Worm (Caenorhabditis elegans) whole organism, L4 larva: ENCODE measurements around the gene old-2.

Source experiments
- F10B5.3 ChIP-seq: sonication (generic microtip); optimal IDR thresholded peaks from 2 replicates; lab custom pipeline; 2016; ENCODE audit warnings: mild to moderate bottlenecking, missing genetic modification characterization, missing compliant biosample characterization
- F26F4.8 ChIP-seq: fragments of 200-800 bp; sonication (Bioruptor generic); conservative IDR thresholded peaks from 2 replicates; pipeline ENCODE4 v1.3.6; 2022; ENCODE audit warnings: missing genetic modification characterization, missing compliant biosample characterization
- F37D6.2 ChIP-seq: sonication (generic microtip); optimal IDR thresholded peaks from 2 replicates; lab custom pipeline; 2016; ENCODE audit warnings: mild to moderate bottlenecking, missing genetic modification characterization, missing compliant biosample characterization
- F44E2.7 ChIP-seq: fragments of 200-800 bp; sonication (Bioruptor generic); IDR thresholded peaks from 2 replicates; pipeline ENCODE4 v2.1.2; 2022; ENCODE audit warnings: missing genetic modification characterization, missing compliant biosample characterization
- F49E8.2 ChIP-seq: sonication (generic microtip); optimal IDR thresholded peaks from 2 replicates; lab custom pipeline; 2016; ENCODE audit warnings: missing compliant biosample characterization, mild to moderate bottlenecking, missing genetic modification characterization, borderline replicate concordance
- T26A8.4 ChIP-seq: fragments of 200-800 bp; sonication (Bioruptor generic); IDR thresholded peaks from 2 replicates; pipeline ENCODE4 v1.3.6; 2022; ENCODE audit warnings: missing genetic modification characterization, missing compliant biosample characterization
- Y105C5A.15 ChIP-seq: fragments of 200-800 bp; sonication (Bioruptor generic); IDR thresholded peaks from 2 replicates; pipeline ENCODE4 v1.3.6; 2022; ENCODE audit warnings: missing genetic modification characterization, missing compliant biosample characterization
- Y48G9A.11 ChIP-seq: fragments of 200-800 bp; sonication (Bioruptor generic); IDR thresholded peaks from 2 replicates; pipeline ENCODE4 v1.3.6; 2022; ENCODE audit warnings: missing genetic modification reagents, missing genetic modification characterization, missing compliant biosample characterization
- Y75B8A.6 ChIP-seq: fragments of 200-800 bp; sonication (Bioruptor generic); IDR thresholded peaks from 2 replicates; pipeline ENCODE4 v1.3.6; 2022; ENCODE audit warnings: missing genetic modification reagents, missing genetic modification characterization, missing compliant biosample characterization
- ZK337.2 ChIP-seq: fragments of 200-800 bp; sonication (Bioruptor generic); IDR thresholded peaks from 2 replicates; pipeline ENCODE4 v1.3.6; 2022; ENCODE audit warnings: missing genetic modification reagents, missing genetic modification characterization, missing compliant biosample characterization
- aha-1 ChIP-seq: fragments of 150-350 bp; peaks from one replicate; lab custom pipeline; 2014; ENCODE audit warnings: missing biosample characterization, missing genetic modification characterization
- ctbp-1 ChIP-seq: fragments of 200-800 bp; sonication (Bioruptor generic); IDR thresholded peaks from 2 replicates; pipeline ENCODE4 v1.3.6; 2022; ENCODE audit warnings: missing genetic modification reagents, missing genetic modification characterization, missing compliant biosample characterization
- daf-8 ChIP-seq: fragments of 200-800 bp; sonication (Bioruptor generic); IDR thresholded peaks from 2 replicates; pipeline ENCODE4 v1.3.6; 2022; ENCODE audit warnings: missing genetic modification characterization, missing compliant biosample characterization
- dpl-1 ChIP-seq: fragments of 150-350 bp; optimal IDR thresholded peaks from 2 replicates; lab custom pipeline; 2014; ENCODE audit warnings: missing biosample characterization, missing genetic modification reagents, missing genetic modification characterization
- duxl-1 ChIP-seq: sonication (generic microtip); optimal IDR thresholded peaks from 2 replicates; lab custom pipeline; 2016; ENCODE audit warnings: mild to moderate bottlenecking, missing genetic modification characterization, moderate library complexity, missing compliant biosample characterization; ENCODE audit not compliant: poor library complexity
- egl-43 ChIP-seq: fragments of 200-800 bp; sonication (Bioruptor generic); IDR thresholded peaks from 2 replicates; pipeline ENCODE4 v1.3.6; 2022; ENCODE audit warnings: missing genetic modification reagents, missing genetic modification characterization, missing compliant biosample characterization
- hlh-30 ChIP-seq: sonication (generic microtip); optimal IDR thresholded peaks from 2 replicates; lab custom pipeline; 2017; ENCODE audit warnings: antibody characterized with exemption, mild to moderate bottlenecking, missing genetic modification characterization, missing compliant biosample characterization; ENCODE audit not compliant: insufficient read depth
- lim-7 ChIP-seq: fragments of 200-800 bp; sonication (Bioruptor generic); IDR thresholded peaks from 2 replicates; pipeline ENCODE4 v1.3.6; 2022; ENCODE audit warnings: missing genetic modification characterization, missing compliant biosample characterization
- lsy-2 ChIP-seq, 2 experiments: fragments of 150-350 bp in 1 of 2; sonication (generic microtip) in 1 of 2; optimal IDR thresholded peaks; 2 replicates each; lab custom pipeline; 2014 to 2017; ENCODE audit warnings: missing biosample characterization in 2 of 2, missing genetic modification characterization in 2 of 2
- mdl-1 ChIP-seq, 2 experiments: fragments of 150-350 bp in 1 of 2; sonication (generic microtip) in 1 of 2; optimal IDR thresholded peaks; 2 replicates each; lab custom pipeline; 2014 to 2017; ENCODE audit warnings: missing biosample characterization in 2 of 2, missing genetic modification characterization in 2 of 2
- mes-2 ChIP-seq: sonication (generic microtip); optimal IDR thresholded peaks from 2 replicates; lab custom pipeline; 2016; ENCODE audit warnings: missing genotype, mild to moderate bottlenecking, missing genetic modification characterization, missing compliant biosample characterization; ENCODE audit not compliant: poor library complexity, severe bottlenecking
- mxl-3 ChIP-seq: fragments of 200-800 bp; sonication (Bioruptor generic); optimal IDR thresholded peaks from 2 replicates; lab custom pipeline; 2018; ENCODE audit warnings: mild to moderate bottlenecking, missing genetic modification characterization, missing compliant biosample characterization
- nhr-102 ChIP-seq: sonication (generic microtip); optimal IDR thresholded peaks from 2 replicates; lab custom pipeline; 2016; ENCODE audit warnings: mild to moderate bottlenecking, missing genetic modification characterization, moderate library complexity, missing compliant biosample characterization
- nhr-11 ChIP-seq: fragments of 150-350 bp; optimal IDR thresholded peaks from 2 replicates; lab custom pipeline; 2014; ENCODE audit warnings: missing biosample characterization, missing genetic modification characterization
- nhr-25 ChIP-seq: sonication (generic microtip); optimal IDR thresholded peaks from 2 replicates; lab custom pipeline; 2017; ENCODE audit warnings: missing genetic modification characterization, mild to moderate bottlenecking, missing compliant biosample characterization, antibody characterized with exemption, moderate library complexity, borderline replicate concordance; ENCODE audit not compliant: insufficient read depth
- nhr-28 ChIP-seq: fragments of 150-350 bp; optimal IDR thresholded peaks from 2 replicates; lab custom pipeline; 2014; ENCODE audit warnings: missing biosample characterization, missing genetic modification characterization
- nhr-48 ChIP-seq: sonication (generic microtip); optimal IDR thresholded peaks from 2 replicates; lab custom pipeline; 2016; ENCODE audit warnings: mild to moderate bottlenecking, missing genetic modification characterization, missing compliant biosample characterization
- saeg-2 ChIP-seq: fragments of 200-800 bp; sonication (Bioruptor generic); IDR thresholded peaks from 2 replicates; pipeline ENCODE4 v1.3.6; 2022; ENCODE audit warnings: missing genetic modification reagents, missing genetic modification characterization, missing compliant biosample characterization
- spr-3 ChIP-seq: fragments of 200-800 bp; sonication (Bioruptor generic); optimal IDR thresholded peaks from 2 replicates; lab custom pipeline; 2018; ENCODE audit warnings: mild to moderate bottlenecking, missing genetic modification characterization, missing compliant biosample characterization
- tag-97 ChIP-seq: fragments of 200-800 bp; sonication (Bioruptor generic); IDR thresholded peaks from 2 replicates; pipeline ENCODE4 v1.3.6; 2022; ENCODE audit warnings: missing genetic modification characterization, missing compliant biosample characterization
- tra-1 ChIP-seq: fragments of 200-800 bp; sonication (Bioruptor generic); IDR thresholded peaks from 2 replicates; pipeline ENCODE4 v1.3.6; 2022; ENCODE audit warnings: missing genetic modification reagents, missing genetic modification characterization, missing compliant biosample characterization
- unc-130 ChIP-seq: sonication (generic microtip); optimal IDR thresholded peaks from 2 replicates; lab custom pipeline; 2016; ENCODE audit warnings: missing genetic modification reagents, missing genetic modification characterization, missing compliant biosample characterization
- unc-62 ChIP-seq, 3 experiments: fragments of 150-350 bp in 1 of 3; sonication (generic microtip); optimal IDR thresholded peaks in 2 of 3; peaks in 1 of 3; 1 replicate in 1 of 3; 2 replicates in 2 of 3; lab custom pipeline; 2014 to 2017; ENCODE audit warnings: missing biosample characterization in 3 of 3, missing genetic modification characterization in 3 of 3, missing genetic modification reagents in 3 of 3, missing genotype in 1 of 3
- zfp-3 ChIP-seq: fragments of 200-800 bp; sonication (Bioruptor generic); conservative IDR thresholded peaks from 2 replicates; pipeline ENCODE4 v1.3.6; 2022; ENCODE audit warnings: missing genetic modification reagents, missing genetic modification characterization, missing compliant biosample characterization
- zip-11 ChIP-seq: fragments of 200-800 bp; sonication (Bioruptor generic); IDR thresholded peaks from 2 replicates; pipeline ENCODE4 v1.3.6; 2022; ENCODE audit warnings: missing genetic modification characterization, missing compliant biosample characterization

old-2 gene

DNA sequence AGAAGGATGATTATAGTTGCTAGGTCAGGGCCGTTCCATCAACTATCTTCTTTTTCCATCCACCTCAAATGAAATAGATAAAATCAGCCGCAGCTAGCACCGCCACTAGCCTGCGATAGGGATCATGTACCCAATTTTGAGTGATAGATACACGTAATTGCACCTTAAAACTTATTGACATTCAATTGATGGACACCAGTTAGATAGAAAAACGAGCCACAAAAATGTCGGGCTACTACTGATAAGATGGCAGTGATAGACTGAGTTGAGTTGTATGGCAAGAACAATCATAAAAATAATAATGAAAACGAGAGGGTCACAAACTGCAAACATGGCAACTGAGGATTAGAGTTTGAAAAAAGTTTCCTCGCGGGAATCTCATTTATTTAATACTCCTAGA is 42.4 kb upstream of the old-2 start (continued):
- TF ChIP-seq ctbp-1 (GFP tag; lab: Robert Waterston, UW) (no peak), mes-2 (tag; lab: Kevin White, UChicago) (peak; percentile 28)

ce11 chrII:9891031-9891689 is 41.8 kb upstream of the old-2 start, which contains the start of gene vgln-1:
vgln-1 (minus strand) TSS chrII:9891081.
- TF ChIP-seq mes-2 (tag; lab: Kevin White, UChicago) (peak; percentile 31), zip-11 (GFP tag; lab: Robert Waterston, UW) (no peak), unc-62 (GFP tag; optimal IDR thresholded peaks at IDR 0.05 in 1 of 2; lab: Kevin White, UChicago) (peak in 1 of 2 experiments; percentile 60), unc-62 (tag; optimal IDR thresholded peaks at IDR 0.05; lab: Kevin White, UChicago) (no peak), nhr-11 (tag; lab: Kevin White, UChicago) (peak; percentile 31), mxl-3 (GFP tag; lab: Kevin White, UChicago) (peak; percentile 61), aha-1 (peak; percentile 58), dpl-1 (GFP tag; lab: Kevin White, UChicago) (peak; percentile 16), nhr-25 (tag; lab: Kevin White, UChicago) (peak; percentile 55), daf-8 (GFP tag; lab: Robert Waterston, UW) (no peak), ZK337.2 (0 out of 2 replicates have a peak, but pooled peaks have one; percentile 13), lsy-2 (tag; optimal IDR thresholded peaks at IDR 0.05; lab: Kevin White, UChicago) (peak in 1 of 2 experiments; percentile 46), nhr-28 (tag; lab: Kevin White, UChicago) (peak; percentile 14), unc-130 (GFP tag; lab: Kevin White, UChicago) (no peak), hlh-30 (tag; lab: Kevin White, UChicago) (peak; percentile 50), mdl-1 (tag; optimal IDR thresholded peaks at IDR 0.05; lab: Kevin White, UChicago) (peak in 1 of 2 experiments; percentile 35), F26F4.8 (no peak), egl-43 (GFP tag; lab: Robert Waterston, UW) (0 out of 2 replicates have a peak, but pooled peaks have one; percentile 10), Y105C5A.15 (GFP tag; lab: Robert Waterston, UW) (0 out of 2 replicates have a peak, but pooled peaks have one; percentile 37)

DNA sequence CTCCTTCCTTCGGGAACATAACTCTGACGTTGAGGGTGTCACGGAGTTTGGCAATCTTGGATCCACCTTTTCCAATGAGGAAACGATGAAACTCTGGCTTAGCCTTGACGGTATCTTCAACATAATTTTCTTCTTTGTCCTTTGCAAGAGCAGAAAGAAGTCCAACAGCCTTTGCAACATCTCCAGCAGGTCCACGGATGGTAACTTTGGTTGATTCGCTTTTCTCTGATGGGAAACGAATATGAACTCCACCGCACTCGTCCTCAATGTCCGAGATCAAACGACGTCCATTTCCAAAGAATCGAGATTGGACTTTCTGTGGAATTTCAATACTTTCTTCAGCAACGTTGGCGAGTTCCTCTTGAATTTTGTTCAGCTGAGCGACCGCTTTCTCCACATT is 39.2 kb upstream of the old-2 start:
- TF ChIP-seq unc-62 (GFP tag; optimal IDR thresholded peaks at IDR 0.05 in 1 of 2; lab: Kevin White, UChicago) (peak in 1 of 2 experiments; percentile 93), unc-62 (tag; optimal IDR thresholded peaks at IDR 0.05; lab: Kevin White, UChicago) (no peak), Y48G9A.11 (GFP tag; lab: Robert Waterston, UW) (no peak), unc-130 (GFP tag; lab: Kevin White, UChicago) (no peak), nhr-48 (no peak), F37D6.2 (tag; lab: Kevin White, UChicago) (no peak)

- TF ChIP-seq zfp-3 (GFP tag; lab: Robert Waterston, UW) (0 out of 2 replicates have a peak, but pooled peaks have one; percentile 29), F44E2.7 (GFP tag; lab: Robert Waterston, UW) (no peak), spr-3 (peak; percentile 10), tag-97 (no peak), T26A8.4 (GFP tag; lab: Robert Waterston, UW) (0 out of 2 replicates have a peak, but pooled peaks have one; percentile 49), F10B5.3 (peak; percentile 3), nhr-102 (tag; lab: Kevin White, UChicago) (peak; percentile 32), tra-1 (0 out of 2 replicates have a peak, but pooled peaks have one; percentile 16), duxl-1 (peak; percentile 46), F49E8.2 (no peak), Y75B8A.6 (GFP tag; lab: Robert Waterston, UW) (no peak), Y48G9A.11 (GFP tag; lab: Robert Waterston, UW) (no peak), mes-2 (tag; lab: Kevin White, UChicago) (peak; percentile 22), nhr-25 (tag; lab: Kevin White, UChicago) (peak; percentile 26), saeg-2 (GFP tag; lab: Robert Waterston, UW) (no peak), lim-7 (0 out of 2 replicates have a peak, but pooled peaks have one; percentile 18)
Measured at ce11 chrII:9886216-9886615, 36.8 kb upstream of the old-2 start, which contains the start of gene algn-8. algn-8 (minus strand) TSS chrII:9886442.
